Fruit fly (Drosophila melanogaster) whole organism, embryonic: ENCODE measurements around the gene Ppcs.

Experiments used
- Abd-B ChIP-seq: fragments of 200-800 bp; sonication (Bioruptor generic); optimal IDR thresholded peaks from 2 replicates; lab custom pipeline; 2018; ENCODE audit warnings: missing biosample characterization, mild to moderate bottlenecking, missing genetic modification characterization, moderate library complexity
- B-H2 ChIP-seq: fragments of 200-800 bp; sonication (Bioruptor generic); optimal IDR thresholded peaks from 2 replicates; lab custom pipeline; 2018; ENCODE audit warnings: missing biosample characterization, mild to moderate bottlenecking, missing genetic modification characterization
- BtbVII ChIP-seq: fragments of 200-800 bp; sonication (Bioruptor generic); optimal IDR thresholded peaks from 3 replicates; lab custom pipeline; 2017; ENCODE audit warnings: missing biosample characterization, mild to moderate bottlenecking, missing genetic modification characterization
- CG1024 ChIP-seq: fragments of 200-800 bp; sonication (Bioruptor generic); IDR thresholded peaks from 2 replicates; pipeline ENCODE4 v1.3.6; 2022; ENCODE audit warnings: missing biosample characterization, missing genetic modification characterization
- CG11093 ChIP-seq: fragments of 200-800 bp; sonication (Bioruptor generic); IDR thresholded peaks from 3 replicates; pipeline ENCODE4 v1.3.6; 2022; ENCODE audit warnings: missing biosample characterization, missing genetic modification characterization
- CG11398 ChIP-seq: fragments of 200-800 bp; sonication (Bioruptor generic); optimal IDR thresholded peaks from 2 replicates; lab custom pipeline; 2016; ENCODE audit warnings: missing biosample characterization, missing genetic modification characterization
- CG11696 ChIP-seq: fragments of 200-800 bp; sonication (Bioruptor generic); IDR thresholded peaks from 2 replicates; pipeline ENCODE4 v1.3.6; 2022; ENCODE audit warnings: missing biosample characterization, missing genetic modification characterization
- CG13894 ChIP-seq: fragments of 200-800 bp; sonication (Bioruptor generic); optimal IDR thresholded peaks from 3 replicates; lab custom pipeline; 2018; ENCODE audit warnings: missing biosample characterization, mild to moderate bottlenecking, missing genetic modification characterization, moderate library complexity
- CG14441 ChIP-seq: fragments of 200-800 bp; sonication (Bioruptor generic); IDR thresholded peaks from 2 replicates; pipeline ENCODE4 v1.3.6; 2022; ENCODE audit warnings: missing biosample characterization, missing genetic modification characterization
- CG15073 ChIP-seq: fragments of 200-800 bp; sonication (Bioruptor generic); optimal IDR thresholded peaks from 2 replicates; lab custom pipeline; 2016; ENCODE audit warnings: missing biosample characterization, missing genetic modification characterization
- CG17361 ChIP-seq: fragments of 200-800 bp; sonication (Bioruptor generic); IDR thresholded peaks from 3 replicates; pipeline ENCODE4 v1.3.6; 2022; ENCODE audit warnings: missing biosample characterization, missing genetic modification characterization
- CG17912 ChIP-seq: fragments of 200-800 bp; sonication (Bioruptor generic); optimal IDR thresholded peaks from 2 replicates; lab custom pipeline; 2018; ENCODE audit warnings: missing biosample characterization, mild to moderate bottlenecking, missing genetic modification characterization
- CG3995 ChIP-seq: fragments of 200-800 bp; sonication (Bioruptor generic); optimal IDR thresholded peaks from 3 replicates; lab custom pipeline; 2016; ENCODE audit warnings: missing biosample characterization, missing genetic modification characterization
- CG4730 ChIP-seq: fragments of 200-800 bp; sonication (Bioruptor generic); IDR thresholded peaks from 2 replicates; pipeline ENCODE4 v1.3.6; 2022; ENCODE audit warnings: missing biosample characterization, missing genetic modification characterization
- CG6175 ChIP-seq: fragments of 200-800 bp; sonication (Bioruptor generic); IDR thresholded peaks from 3 replicates; pipeline ENCODE4 v1.3.6; 2022; ENCODE audit warnings: missing biosample characterization, missing genetic modification characterization
- CG7357 ChIP-seq: fragments of 200-800 bp; sonication (Bioruptor generic); IDR thresholded peaks from 3 replicates; pipeline ENCODE4 v1.3.6; 2022; ENCODE audit warnings: missing biosample characterization, missing genetic modification characterization
- CG9817 ChIP-seq: fragments of 200-800 bp; sonication (Bioruptor generic); optimal IDR thresholded peaks from 2 replicates; lab custom pipeline; 2018; ENCODE audit warnings: missing biosample characterization, mild to moderate bottlenecking, missing genetic modification characterization, moderate library complexity
- CHES-1-like ChIP-seq: fragments of 200-800 bp; sonication (Bioruptor generic); optimal IDR thresholded peaks from 2 replicates; lab custom pipeline; 2016; ENCODE audit warnings: missing biosample characterization, missing genetic modification characterization
- Camta ChIP-seq: fragments of 200-800 bp; sonication (Bioruptor generic); optimal IDR thresholded peaks from 2 replicates; lab custom pipeline; 2016; ENCODE audit warnings: missing biosample characterization, missing genetic modification characterization
- Dip3 ChIP-seq: fragments of 200-800 bp; sonication (Bioruptor generic); optimal IDR thresholded peaks from 3 replicates; lab custom pipeline; 2016; ENCODE audit warnings: missing biosample characterization, missing genetic modification characterization
- Fer2 ChIP-seq: fragments of 200-800 bp; sonication (Bioruptor generic); optimal IDR thresholded peaks from 2 replicates; lab custom pipeline; 2018; ENCODE audit warnings: missing biosample characterization, mild to moderate bottlenecking, missing genetic modification characterization, moderate library complexity
- HLHmδ ChIP-seq: fragments of 200-800 bp; sonication (Bioruptor generic); optimal IDR thresholded peaks from 2 replicates; lab custom pipeline; 2018; ENCODE audit warnings: missing biosample characterization, mild to moderate bottlenecking, missing genetic modification characterization, moderate library complexity
- Jarid2 ChIP-seq: fragments of 200-800 bp; sonication (Bioruptor generic); optimal IDR thresholded peaks from 3 replicates; lab custom pipeline; 2017; ENCODE audit warnings: mild to moderate bottlenecking, missing biosample characterization, missing genetic modification reagents, missing genetic modification characterization
- Mes4 ChIP-seq: fragments of 200-800 bp; sonication (Bioruptor generic); optimal IDR thresholded peaks from 2 replicates; lab custom pipeline; 2016; ENCODE audit warnings: missing biosample characterization, missing genetic modification characterization
- Myb ChIP-seq: fragments of 200-800 bp; sonication (Bioruptor generic); optimal IDR thresholded peaks from 2 replicates; lab custom pipeline; 2016; ENCODE audit warnings: missing biosample characterization, missing genetic modification characterization
- NC2β ChIP-seq: fragments of 200-800 bp; sonication (Bioruptor generic); optimal IDR thresholded peaks from 2 replicates; lab custom pipeline; 2016; ENCODE audit warnings: missing biosample characterization, missing genetic modification characterization
- Nf-YA ChIP-seq: fragments of 200-800 bp; sonication (Bioruptor generic); IDR thresholded peaks from 2 replicates; pipeline ENCODE4 v1.3.6; 2022; ENCODE audit warnings: missing biosample characterization, missing genetic modification characterization
- Opbp ChIP-seq: fragments of 200-800 bp; sonication (Bioruptor generic); IDR thresholded peaks from 3 replicates; pipeline ENCODE4 v1.3.6; 2022; ENCODE audit warnings: missing biosample characterization, missing genetic modification characterization; ENCODE audit not compliant: partially characterized antibody
- Ptx1 ChIP-seq: fragments of 200-800 bp; sonication (Bioruptor generic); IDR thresholded peaks from 2 replicates; pipeline ENCODE4 v1.3.6; 2022; ENCODE audit warnings: missing biosample characterization, missing genetic modification characterization
- Rfx ChIP-seq: fragments of 200-800 bp; sonication (Bioruptor generic); IDR thresholded peaks from 2 replicates; pipeline ENCODE4 v1.3.6; 2022; ENCODE audit warnings: missing biosample characterization, missing genetic modification characterization
- Tbp ChIP-seq: fragments of >200 bp; optimal IDR thresholded peaks from 2 replicates; lab custom pipeline; 2018; ENCODE audit warnings: missing biosample characterization, missing genetic modification characterization
- Xrp1 ChIP-seq: fragments of 200-800 bp; sonication (Bioruptor generic); IDR thresholded peaks from 2 replicates; pipeline ENCODE4 v1.3.6; 2022; ENCODE audit warnings: missing biosample characterization, missing genetic modification characterization
- chif ChIP-seq, 2 experiments: fragments of 200-800 bp; sonication (Bioruptor generic); optimal IDR thresholded peaks; 3 replicates each; lab custom pipeline; 2016; ENCODE audit warnings: missing biosample characterization in 2 of 2, missing genetic modification characterization in 2 of 2
- cwo ChIP-seq: fragments of 200-800 bp; sonication (Bioruptor generic); optimal IDR thresholded peaks from 3 replicates; lab custom pipeline; 2017; ENCODE audit warnings: missing biosample characterization, missing genetic modification characterization, mild to moderate bottlenecking, moderate library complexity, missing genetic modification reagents
- dysf ChIP-seq: fragments of 200-800 bp; sonication (Bioruptor generic); IDR thresholded peaks from 3 replicates; pipeline ENCODE4 v1.3.6; 2022; ENCODE audit warnings: missing biosample characterization, missing genetic modification characterization
- fd102C ChIP-seq: fragments of 200-800 bp; sonication (Bioruptor generic); optimal IDR thresholded peaks from 2 replicates; lab custom pipeline; 2018; ENCODE audit warnings: missing biosample characterization, mild to moderate bottlenecking, missing genetic modification characterization, moderate library complexity
- kah ChIP-seq: fragments of 200-800 bp; sonication (Bioruptor generic); optimal IDR thresholded peaks from 2 replicates; lab custom pipeline; 2018; ENCODE audit warnings: missing biosample characterization, mild to moderate bottlenecking, missing genetic modification characterization
- luna ChIP-seq: fragments of 200-800 bp; sonication (Bioruptor generic); optimal IDR thresholded peaks from 2 replicates; lab custom pipeline; 2016; ENCODE audit warnings: missing biosample characterization, missing genetic modification characterization
- maf-S ChIP-seq: fragments of 200-800 bp; sonication (Bioruptor generic); optimal IDR thresholded peaks from 2 replicates; lab custom pipeline; 2016; ENCODE audit warnings: missing biosample characterization, missing genetic modification characterization
- mirr ChIP-seq: fragments of 200-800 bp; sonication (Bioruptor generic); optimal IDR thresholded peaks from 3 replicates; lab custom pipeline; 2018; ENCODE audit warnings: missing biosample characterization, mild to moderate bottlenecking, missing genetic modification characterization
- pros ChIP-seq: fragments of 200-800 bp; sonication (Bioruptor generic); optimal IDR thresholded peaks from 3 replicates; lab custom pipeline; 2019; ENCODE audit warnings: missing biosample characterization, mild to moderate bottlenecking, missing genetic modification characterization, moderate library complexity
- salm ChIP-seq: fragments of 200-800 bp; sonication (Bioruptor generic); optimal IDR thresholded peaks from 2 replicates; lab custom pipeline; 2018; ENCODE audit warnings: missing biosample characterization, mild to moderate bottlenecking, missing genetic modification characterization
- stc ChIP-seq: fragments of 200-800 bp; sonication (Bioruptor generic); IDR thresholded peaks from 2 replicates; pipeline ENCODE4 v1.3.6; 2022; ENCODE audit warnings: missing biosample characterization, missing genetic modification characterization
- tgo ChIP-seq: fragments of 200-800 bp; sonication (Bioruptor generic); IDR thresholded peaks from 3 replicates; pipeline ENCODE4 v1.3.6; 2022; ENCODE audit warnings: missing biosample characterization, missing genetic modification characterization
- tin ChIP-seq: fragments of 200-800 bp; sonication (Bioruptor generic); optimal IDR thresholded peaks from 3 replicates; lab custom pipeline; 2016; ENCODE audit warnings: missing biosample characterization, missing genetic modification characterization
- tio ChIP-seq: fragments of 200-800 bp; sonication (Bioruptor generic); optimal IDR thresholded peaks from 2 replicates; lab custom pipeline; 2017; ENCODE audit warnings: missing biosample characterization, missing genetic modification characterization, inconsistent platforms
- toy ChIP-seq: fragments of 200-800 bp; sonication (Bioruptor generic); IDR thresholded peaks from 2 replicates; pipeline ENCODE4 v1.3.6; 2022; ENCODE audit warnings: missing biosample characterization, missing genetic modification characterization
- tup ChIP-seq: fragments of 200-800 bp; sonication (Bioruptor generic); optimal IDR thresholded peaks from 2 replicates; lab custom pipeline; 2016; ENCODE audit warnings: missing biosample characterization, mild to moderate bottlenecking, missing genetic modification characterization, moderate library complexity
- unpg ChIP-seq: fragments of 200-800 bp; sonication (Bioruptor generic); optimal IDR thresholded peaks from 3 replicates; lab custom pipeline; 2018; ENCODE audit warnings: missing biosample characterization, mild to moderate bottlenecking, missing genetic modification characterization, moderate library complexity
- usp ChIP-seq: fragments of >200 bp; optimal IDR thresholded peaks from 2 replicates; lab custom pipeline; 2017; ENCODE audit warnings: missing biosample characterization, missing genetic modification characterization

The Ppcs gene

dm6 chr3R:19156670-19157402 is 9.1 kb upstream of the Ppcs start, which contains the start of gene nanos (continued):
- peak; percentile 60 for TF ChIP-seq CG9817 (tag; lab: Kevin White, UChicago)
- peak; percentile 99 for TF ChIP-seq CG3995 (GFP tag; lab: Kevin White, UChicago)
- no peak for TF ChIP-seq CG15073 (GFP tag; lab: Kevin White, UChicago)
- TF ChIP-seq CG14441 (GFP tag; lab: Robert Waterston, UW) = peak; percentile 64
- no peak for TF ChIP-seq Nf-YA (GFP tag; lab: Robert Waterston, UW)
- peak; percentile 49; the same call in 1 of the 3 replicates for TF ChIP-seq CG17361
- peak; percentile 42; the same call in 1 of the 2 replicates for TF ChIP-seq CG1024
- no peak for TF ChIP-seq usp (GFP tag; lab: Kevin White, UChicago)
- no peak for TF ChIP-seq Abd-B (GFP tag; lab: Kevin White, UChicago)
- peak; percentile 14 for TF ChIP-seq cwo
- TF ChIP-seq kah (GFP tag; lab: Kevin White, UChicago) = no peak
- TF ChIP-seq CG6175 (GFP tag; lab: Robert Waterston, UW) = peak; percentile 75; the same call in 2 of the 3 replicates
- TF ChIP-seq Myb (GFP tag; lab: Kevin White, UChicago) = peak; percentile 86
- TF ChIP-seq BtbVII (GFP tag; lab: Kevin White, UChicago) = no peak
- TF ChIP-seq Opbp = peak; percentile 99
- TF ChIP-seq tgo (GFP tag; lab: Robert Waterston, UW) = peak; percentile 50; the same call in 2 of the 3 replicates
- TF ChIP-seq salm = no peak
- peak; percentile 69 for TF ChIP-seq maf-S
- TF ChIP-seq CG17912 (GFP tag; lab: Kevin White, UChicago) = peak; percentile 74
- TF ChIP-seq CG11696 (GFP tag; lab: Robert Waterston, UW) = no peak
- TF ChIP-seq Camta = peak; percentile 28
- peak; percentile 92 for TF ChIP-seq Rfx (GFP tag; lab: Robert Waterston, UW)
- no peak for TF ChIP-seq CG4730 (GFP tag; lab: Robert Waterston, UW)
- TF ChIP-seq unpg (GFP tag; lab: Kevin White, UChicago) = peak; percentile 15
- TF ChIP-seq B-H2 = peak; percentile 82
- TF ChIP-seq luna = peak; percentile 55
- TF ChIP-seq dysf = peak; percentile 59; the same call in 2 of the 3 replicates
- TF ChIP-seq NC2β (GFP tag; lab: Kevin White, UChicago) = peak; percentile 56
- TF ChIP-seq CG7357 (GFP tag; lab: Robert Waterston, UW) = no peak
- peak; percentile 46; the same call in 1 of the 2 replicates for TF ChIP-seq Xrp1 (GFP tag; lab: Robert Waterston, UW)
- peak; percentile 67 for TF ChIP-seq tin (GFP tag; lab: Kevin White, UChicago)
- TF ChIP-seq Fer2 = no peak
- TF ChIP-seq pros (GFP tag; lab: Kevin White, UChicago) = no peak
- TF ChIP-seq mirr = peak; percentile 63
- peak; percentile 56 for TF ChIP-seq CG13894 (tag; lab: Kevin White, UChicago)
- no peak for TF ChIP-seq Tbp (GFP tag; lab: Kevin White, UChicago)
- no peak for TF ChIP-seq CG11093 (GFP tag; lab: Robert Waterston, UW)
- peak; percentile 29 to 33 for TF ChIP-seq chif (GFP tag; optimal IDR thresholded peaks at IDR 0.05; lab: Kevin White, UChicago)
- peak; percentile 29 for TF ChIP-seq HLHmδ (GFP tag; lab: Kevin White, UChicago)
- peak; percentile 66 for TF ChIP-seq Ptx1 (GFP tag; lab: Robert Waterston, UW)
- no peak for TF ChIP-seq fd102C (GFP tag; lab: Kevin White, UChicago)
- TF ChIP-seq toy = peak; percentile 12; the same call in 1 of the 2 replicates
- TF ChIP-seq CG11398 (GFP tag; lab: Kevin White, UChicago) = peak; percentile 66
- no peak for TF ChIP-seq Jarid2 (GFP tag; lab: Kevin White, UChicago)
- TF ChIP-seq Dip3 = peak; percentile 80
- TF ChIP-seq tup (GFP tag; lab: Kevin White, UChicago) = peak; percentile 41
- peak; percentile 52 for TF ChIP-seq Mes4
- peak; percentile 76 for TF ChIP-seq CHES-1-like (GFP tag; lab: Kevin White, UChicago)
- 0 out of 2 replicates have a peak, but pooled peaks have one; percentile 12 for TF ChIP-seq stc (GFP tag; lab: Robert Waterston, UW)
- no peak for TF ChIP-seq tio (GFP tag; lab: Kevin White, UChicago)
